Worm (Caenorhabditis elegans): Measurements from ENCODE around the gene atg-16.1.

ce11 chrX:4498478-4498877, 36.2 kb upstream of the atg-16.1 start:
- no peak for TF ChIP-seq akir-1 (GFP tag; optimal IDR thresholded peaks at IDR 0.05)
- no peak for TF ChIP-seq snpc-4 (GFP tag; optimal IDR thresholded peaks at IDR 0.05)
- no peak for TF ChIP-seq snpc-4 (tag; optimal IDR thresholded peaks at IDR 0.05)
- TF ChIP-seq unc-62 (GFP tag; optimal IDR thresholded peaks at IDR 0.05) = no peak
- no peak for TF ChIP-seq ama-1 (optimal IDR thresholded peaks at IDR 0.05)
- TF ChIP-seq ama-1 (GFP tag; optimal IDR thresholded peaks at IDR 0.05) = no peak
- TF ChIP-seq nfya-1 (tag; optimal IDR thresholded peaks at IDR 0.05; ENCODE audit: borderline replicate concordance, insufficient read depth) = no peak
- no peak for TF ChIP-seq zim-3 (tag; optimal IDR thresholded peaks at IDR 0.05)
- no peak for TF ChIP-seq nhr-120 (GFP tag; IDR thresholded peaks at IDR 0.05)
- no peak for TF ChIP-seq ztf-22 (GFP tag; optimal IDR thresholded peaks at IDR 0.05)
- no peak for TF ChIP-seq B0035.1 (tag; optimal IDR thresholded peaks at IDR 0.05)
- TF ChIP-seq dox-1 (GFP tag; IDR thresholded peaks at IDR 0.05) = no peak
- TF ChIP-seq dpl-1 (GFP tag; optimal IDR thresholded peaks at IDR 0.05) = no peak
- TF ChIP-seq aptf-3 (GFP tag; IDR thresholded peaks at IDR 0.05) = no peak
- TF ChIP-seq tbx-9 (tag; optimal IDR thresholded peaks at IDR 0.05; ENCODE audit: borderline replicate concordance) = no peak

Data from whole organism, young adult.